Worm (Caenorhabditis elegans) whole organism, L2 larva: ENCODE data around the gene mdt-6.

Experiments
- C34F6.9 ChIP-seq: fragments of 150-350 bp; optimal IDR thresholded peaks from 2 replicates; lab custom pipeline; 2014; ENCODE audit warnings: missing biosample characterization, missing genetic modification characterization
- F13H6.1 ChIP-seq: sonication (generic microtip); optimal IDR thresholded peaks from 2 replicates; lab custom pipeline; 2016; ENCODE audit warnings: missing genetic modification characterization, missing compliant biosample characterization
- R02D3.7 ChIP-seq: fragments of 150-350 bp; optimal IDR thresholded peaks from 2 replicates; lab custom pipeline; 2014; ENCODE audit warnings: missing biosample characterization, missing genetic modification characterization
- Y55F3AM.14 ChIP-seq: fragments of 200-800 bp; sonication (Bioruptor generic); optimal IDR thresholded peaks from 2 replicates; lab custom pipeline; 2018; ENCODE audit warnings: mild to moderate bottlenecking, missing genetic modification characterization, missing compliant biosample characterization
- ZK546.5 ChIP-seq: sonication (generic microtip); optimal IDR thresholded peaks from 2 replicates; lab custom pipeline; 2017; ENCODE audit warnings: missing biosample characterization, missing genetic modification characterization
- alr-1 ChIP-seq: fragments of 150-350 bp; optimal IDR thresholded peaks from 2 replicates; lab custom pipeline; 2014; ENCODE audit warnings: missing biosample characterization, missing genetic modification characterization
- aly-2 ChIP-seq: fragments of 150-350 bp; optimal IDR thresholded peaks from 2 replicates; lab custom pipeline; 2014; ENCODE audit warnings: missing biosample characterization, missing genetic modification characterization
- ama-1 ChIP-seq: fragments of 150-350 bp; optimal IDR thresholded peaks from 2 replicates; lab custom pipeline; 2018; ENCODE audit warnings: inconsistent platforms
- blmp-1 ChIP-seq: sonication (generic microtip); optimal IDR thresholded peaks from 2 replicates; lab custom pipeline; 2017; ENCODE audit warnings: missing genetic modification characterization, mild to moderate bottlenecking, missing compliant biosample characterization, antibody characterized with exemption, moderate library complexity; ENCODE audit not compliant: insufficient read depth
- ceh-16 ChIP-seq: fragments of 150-350 bp; optimal IDR thresholded peaks from 2 replicates; lab custom pipeline; 2014; ENCODE audit warnings: missing biosample characterization, missing genetic modification characterization
- ceh-82 ChIP-seq: fragments of 150-350 bp; optimal IDR thresholded peaks from 2 replicates; lab custom pipeline; 2014; ENCODE audit warnings: missing biosample characterization, missing genetic modification characterization
- crh-2 ChIP-seq: sonication (generic microtip); optimal IDR thresholded peaks from 2 replicates; lab custom pipeline; 2017; ENCODE audit warnings: missing biosample characterization, missing genetic modification characterization
- dmd-4 ChIP-seq: sonication (generic microtip); optimal IDR thresholded peaks from 2 replicates; lab custom pipeline; 2017; ENCODE audit warnings: missing biosample characterization, missing genetic modification characterization
- egl-27 ChIP-seq: sonication (generic microtip); optimal IDR thresholded peaks from 3 replicates; lab custom pipeline; 2017; ENCODE audit warnings: missing biosample characterization, missing genetic modification reagents, missing genetic modification characterization
- elt-1 ChIP-seq: fragments of 150-350 bp; optimal IDR thresholded peaks from 2 replicates; lab custom pipeline; 2014; ENCODE audit warnings: missing biosample characterization, missing genetic modification characterization
- fos-1 ChIP-seq: fragments of 150-350 bp; optimal IDR thresholded peaks from 2 replicates; lab custom pipeline; 2014; ENCODE audit warnings: missing biosample characterization, missing genetic modification characterization
- gmeb-1 ChIP-seq: fragments of 150-350 bp; optimal IDR thresholded peaks from 2 replicates; lab custom pipeline; 2014; ENCODE audit warnings: missing biosample characterization, missing genetic modification characterization
- lin-11 ChIP-seq: fragments of 150-350 bp; sonication (generic microtip); optimal IDR thresholded peaks from 2 replicates; lab custom pipeline; 2014; ENCODE audit warnings: missing biosample characterization, missing genetic modification characterization, inconsistent platforms, mixed read lengths
- lin-39 ChIP-seq: fragments of 150-350 bp; optimal IDR thresholded peaks from 2 replicates; lab custom pipeline; 2014; ENCODE audit warnings: missing biosample characterization, missing genetic modification reagents, missing genetic modification characterization
- lsy-2 ChIP-seq, 2 experiments: fragments of 150-350 bp in 1 of 2; sonication (generic microtip) in 1 of 2; optimal IDR thresholded peaks; 2 replicates each; lab custom pipeline; 2014 to 2017; ENCODE audit warnings: missing biosample characterization in 2 of 2, missing genetic modification characterization in 2 of 2
- mab-5 ChIP-seq: fragments of 150-350 bp; optimal IDR thresholded peaks from 2 replicates; lab custom pipeline; 2014; ENCODE audit warnings: missing biosample characterization, missing genetic modification characterization
- mbf-1 ChIP-seq: sonication (generic microtip); optimal IDR thresholded peaks from 2 replicates; lab custom pipeline; 2017; ENCODE audit warnings: missing biosample characterization, missing genetic modification characterization
- mdl-1 ChIP-seq, 2 experiments: fragments of 150-350 bp in 1 of 2; sonication (generic microtip) in 1 of 2; optimal IDR thresholded peaks; 2 replicates each; lab custom pipeline; 2017; ENCODE audit warnings: missing biosample characterization in 2 of 2, missing genetic modification characterization in 2 of 2
- nhr-10 ChIP-seq: sonication (generic microtip); optimal IDR thresholded peaks from 2 replicates; lab custom pipeline; 2017; ENCODE audit warnings: missing biosample characterization, missing genetic modification characterization
- nhr-11 ChIP-seq: fragments of 150-350 bp; optimal IDR thresholded peaks from 2 replicates; lab custom pipeline; 2014; ENCODE audit warnings: missing biosample characterization, missing genetic modification characterization
- nhr-12 ChIP-seq: fragments of 150-350 bp; optimal IDR thresholded peaks from 2 replicates; lab custom pipeline; 2014; ENCODE audit warnings: missing biosample characterization, missing genetic modification characterization
- nhr-129 ChIP-seq: fragments of 150-350 bp; optimal IDR thresholded peaks from 2 replicates; lab custom pipeline; 2014; ENCODE audit warnings: missing biosample characterization, missing genetic modification characterization
- nhr-23 ChIP-seq: fragments of 150-350 bp; optimal IDR thresholded peaks from 2 replicates; lab custom pipeline; 2014; ENCODE audit warnings: missing biosample characterization, missing genetic modification reagents, missing genetic modification characterization
- nhr-237 ChIP-seq: fragments of 150-350 bp; optimal IDR thresholded peaks from 2 replicates; lab custom pipeline; 2014; ENCODE audit warnings: missing biosample characterization, missing genetic modification characterization
- nhr-25 ChIP-seq: fragments of 150-350 bp; sonication (generic microtip); optimal IDR thresholded peaks from 3 replicates; lab custom pipeline; 2014; ENCODE audit warnings: missing biosample characterization, missing genetic modification characterization
- nhr-6 ChIP-seq: fragments of 150-350 bp; optimal IDR thresholded peaks from 2 replicates; lab custom pipeline; 2014; ENCODE audit warnings: missing biosample characterization, missing genetic modification characterization
- nhr-77 ChIP-seq: fragments of 150-350 bp; optimal IDR thresholded peaks from 2 replicates; lab custom pipeline; 2014; ENCODE audit warnings: missing biosample characterization, missing genetic modification characterization
- peb-1 ChIP-seq: fragments of 150-350 bp; optimal IDR thresholded peaks from 2 replicates; lab custom pipeline; 2014; ENCODE audit warnings: missing biosample characterization, missing genetic modification characterization
- sem-4 ChIP-seq: fragments of 150-350 bp; optimal IDR thresholded peaks from 2 replicates; lab custom pipeline; 2014; ENCODE audit warnings: missing biosample characterization, missing genetic modification reagents, missing genetic modification characterization
- skn-1 ChIP-seq: sonication (generic microtip); optimal IDR thresholded peaks from 2 replicates; lab custom pipeline; 2017; ENCODE audit warnings: missing biosample characterization, missing genetic modification characterization
- sma-9 ChIP-seq, 2 experiments: fragments of 150-350 bp in 1 of 2; sonication (generic microtip) in 1 of 2; optimal IDR thresholded peaks; 2 replicates each; lab custom pipeline; 2014 to 2016; ENCODE audit warnings: missing genetic modification characterization in 2 of 2, mild to moderate bottlenecking in 1 of 2, missing biosample characterization in 1 of 2, missing compliant biosample characterization in 1 of 2, missing genetic modification reagents in 1 of 2, moderate library complexity in 1 of 2
- snpc-4 ChIP-seq: fragments of 150-350 bp; optimal IDR thresholded peaks from 2 replicates; lab custom pipeline; 2014; ENCODE audit warnings: missing biosample characterization, missing genetic modification characterization
- unc-39 ChIP-seq: fragments of 150-350 bp; optimal IDR thresholded peaks from 2 replicates; lab custom pipeline; 2014; ENCODE audit warnings: missing biosample characterization, missing genetic modification characterization
- unc-55 ChIP-seq: fragments of 150-350 bp; sonication (generic microtip); optimal IDR thresholded peaks from 3 replicates; lab custom pipeline; 2014; ENCODE audit warnings: missing biosample characterization, missing genetic modification reagents, missing genetic modification characterization
- unc-62 ChIP-seq: fragments of 150-350 bp; optimal IDR thresholded peaks from 2 replicates; lab custom pipeline; 2014; ENCODE audit warnings: missing biosample characterization, missing genetic modification reagents, missing genetic modification characterization
- ztf-11 ChIP-seq: sonication (generic microtip); optimal IDR thresholded peaks from 2 replicates; lab custom pipeline; 2017; ENCODE audit warnings: missing biosample characterization, missing genetic modification characterization

mdt-6 gene

ce11 chrV:7017059-7017458, 42.4 kb downstream of the mdt-6 start, which contains the start of gene srsx-32:
Gene srsx-32, plus strand, starts transcription at chrV:7017359.
- no peak for TF ChIP-seq aly-2 (tag; lab: Kevin White, UChicago)
- TF ChIP-seq nhr-11: no peak
- no peak for TF ChIP-seq mdl-1 (tag; optimal IDR thresholded peaks at IDR 0.05; lab: Kevin White, UChicago)
- no peak for TF ChIP-seq lin-39 (tag; lab: Kevin White, UChicago)
- TF ChIP-seq R02D3.7 (tag; lab: Kevin White, UChicago): no peak
- no peak for TF ChIP-seq nhr-237 (tag; lab: Kevin White, UChicago)
- no peak for TF ChIP-seq sma-9 (GFP tag; optimal IDR thresholded peaks at IDR 0.05; lab: Kevin White, UChicago)
- no peak for TF ChIP-seq sma-9 (tag; optimal IDR thresholded peaks at IDR 0.05; lab: Kevin White, UChicago)
- no peak for TF ChIP-seq gmeb-1
- TF ChIP-seq nhr-12 (tag; lab: Kevin White, UChicago): no peak
- no peak for TF ChIP-seq crh-2

- TF ChIP-seq nhr-129 (tag; lab: Kevin White, UChicago) (no peak), dmd-4 (tag; lab: Kevin White, UChicago) (no peak), skn-1 (tag; lab: Kevin White, UChicago) (no peak), peb-1 (tag; lab: Kevin White, UChicago) (no peak), ztf-11 (no peak), nhr-11 (no peak), nhr-77 (no peak), ceh-16 (tag; lab: Kevin White, UChicago) (no peak), nhr-12 (tag; lab: Kevin White, UChicago) (no peak), nhr-10 (no peak), ama-1 (lab: Kevin White, UChicago) (no peak), lsy-2 (tag; optimal IDR thresholded peaks at IDR 0.05; lab: Kevin White, UChicago) (no peak), Y55F3AM.14 (no peak), egl-27 (tag; lab: Kevin White, UChicago) (no peak), sem-4 (tag; lab: Kevin White, UChicago) (no peak), nhr-237 (tag; lab: Kevin White, UChicago) (no peak), elt-1 (tag; lab: Kevin White, UChicago) (no peak), mdl-1 (tag; optimal IDR thresholded peaks at IDR 0.05; lab: Kevin White, UChicago) (no peak), R02D3.7 (tag; lab: Kevin White, UChicago) (no peak)
These were observed 43.6 kb downstream of the mdt-6 start, which contains the start of gene C33G8.13 for ce11 chrV:7015872-7016271. Gene C33G8.13, minus strand, starts transcription at chrV:7015972.

DNA sequence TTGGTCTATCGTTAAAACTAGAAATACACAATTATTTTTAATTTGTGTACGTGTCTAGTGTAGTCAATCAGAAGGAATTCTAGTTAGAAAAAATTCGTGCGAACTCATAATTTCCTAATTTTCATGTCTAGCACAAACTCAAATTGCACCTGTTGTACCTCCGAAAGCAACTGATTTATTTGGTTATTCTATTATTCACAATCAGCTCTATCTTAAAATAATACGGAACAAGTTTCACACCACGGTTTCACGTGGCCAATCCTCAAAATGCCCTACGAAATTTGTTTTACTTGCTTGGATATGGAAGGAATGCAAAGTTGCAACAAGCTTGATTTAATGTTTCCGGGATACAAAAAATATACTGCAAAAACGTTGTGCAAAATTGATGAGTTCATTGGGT, 46.8 kb downstream of the mdt-6 start, which contains the start of gene srw-127:
srw-127 (plus strand) TSS at position 301 of the 400 bp plus-strand sequence.
- TF ChIP-seq unc-55 (GFP tag; lab: Kevin White, UChicago) (no peak), unc-62 (GFP tag; lab: Kevin White, UChicago) (no peak), blmp-1 (tag; lab: Kevin White, UChicago) (no peak), mdl-1 (tag; optimal IDR thresholded peaks at IDR 0.05; lab: Kevin White, UChicago) (no peak), nhr-6 (no peak), R02D3.7 (tag; lab: Kevin White, UChicago) (no peak), sem-4 (tag; lab: Kevin White, UChicago) (no peak), nhr-23 (no peak), snpc-4 (tag; lab: Kevin White, UChicago) (no peak), ama-1 (lab: Kevin White, UChicago) (no peak), sma-9 (GFP tag; optimal IDR thresholded peaks at IDR 0.05; lab: Kevin White, UChicago) (no peak), sma-9 (tag; optimal IDR thresholded peaks at IDR 0.05; lab: Kevin White, UChicago) (no peak), alr-1 (tag; lab: Kevin White, UChicago) (no peak), ceh-82 (tag; lab: Kevin White, UChicago) (no peak), elt-1 (tag; lab: Kevin White, UChicago) (no peak), mbf-1 (tag; lab: Kevin White, UChicago) (no peak), nhr-25 (no peak), fos-1 (tag; lab: Kevin White, UChicago) (no peak), C34F6.9 (tag; lab: Kevin White, UChicago) (no peak), nhr-11 (no peak)

- TF ChIP-seq nhr-129 (tag; lab: Kevin White, UChicago): no peak
- no peak for TF ChIP-seq lsy-2 (tag; optimal IDR thresholded peaks at IDR 0.05; lab: Kevin White, UChicago)
- TF ChIP-seq mab-5 (tag; lab: Kevin White, UChicago): no peak
- no peak for TF ChIP-seq ama-1 (lab: Kevin White, UChicago)
- no peak for TF ChIP-seq F13H6.1 (tag; lab: Kevin White, UChicago)
- TF ChIP-seq ztf-11: no peak
- TF ChIP-seq peb-1 (tag; lab: Kevin White, UChicago): no peak
- no peak for TF ChIP-seq snpc-4 (tag; lab: Kevin White, UChicago)
- no peak for TF ChIP-seq nhr-237 (tag; lab: Kevin White, UChicago)
- no peak for TF ChIP-seq fos-1 (tag; lab: Kevin White, UChicago)
- TF ChIP-seq lin-11 (tag; lab: Kevin White, UChicago): no peak
- TF ChIP-seq ZK546.5 (tag; lab: Kevin White, UChicago): no peak
- no peak for TF ChIP-seq R02D3.7 (tag; lab: Kevin White, UChicago)
- no peak for TF ChIP-seq elt-1 (tag; lab: Kevin White, UChicago)
- TF ChIP-seq unc-62 (GFP tag; lab: Kevin White, UChicago): no peak
- TF ChIP-seq sem-4 (tag; lab: Kevin White, UChicago): no peak
- TF ChIP-seq ceh-82 (tag; lab: Kevin White, UChicago): no peak
- no peak for TF ChIP-seq unc-39 (tag; lab: Kevin White, UChicago)
- TF ChIP-seq ceh-16 (tag; lab: Kevin White, UChicago): no peak
- TF ChIP-seq unc-55 (GFP tag; lab: Kevin White, UChicago): no peak
- TF ChIP-seq, all 48 proteins: peak for 0
These were observed 50.0 kb downstream of the mdt-6 start, which contains the start of gene C33G8.2 for ce11 chrV:7009461-7009860. Gene C33G8.2, plus strand, starts transcription at chrV:7009761.
